Worm (Caenorhabditis elegans) whole organism, midembryonic: Measurements from ENCODE around the gene T18D3.1.

Experiments
- T22C8.4 ChIP-seq: fragments of 200-800 bp; sonication (Bioruptor generic); IDR thresholded peaks from 2 replicates; pipeline ENCODE4 v1.3.6; 2022; ENCODE audit warnings: missing genetic modification characterization, missing compliant biosample characterization
- cog-1 ChIP-seq: sonication (generic microtip); optimal IDR thresholded peaks from 2 replicates; lab custom pipeline; 2016; ENCODE audit warnings: missing genetic modification characterization, missing compliant biosample characterization
- flt-1 ChIP-seq: fragments of 200-800 bp; sonication (Bioruptor generic); IDR thresholded peaks from 2 replicates; pipeline ENCODE4 v1.3.6; 2022; ENCODE audit warnings: missing genetic modification characterization, missing compliant biosample characterization
- klf-2 ChIP-seq: fragments of 200-800 bp; sonication (Bioruptor generic); conservative IDR thresholded peaks from 2 replicates; pipeline ENCODE4 v1.3.6; 2022; ENCODE audit warnings: missing genetic modification reagents, missing genetic modification characterization, missing compliant biosample characterization
- med-1 ChIP-seq: sonication (generic microtip); optimal IDR thresholded peaks from 2 replicates; lab custom pipeline; 2017; ENCODE audit warnings: missing genetic modification characterization, mild to moderate bottlenecking, missing compliant biosample characterization, antibody characterized with exemption, missing genetic modification reagents; ENCODE audit not compliant: insufficient read depth
- ref-1 ChIP-seq: fragments of 200-800 bp; sonication (Bioruptor generic); conservative IDR thresholded peaks from 2 replicates; pipeline ENCODE4 v1.3.6; 2022; ENCODE audit warnings: missing genetic modification reagents, missing genetic modification characterization, missing compliant biosample characterization
- tab-1 ChIP-seq: fragments of 200-800 bp; sonication (Bioruptor generic); IDR thresholded peaks from 2 replicates; pipeline ENCODE4 v1.3.6; 2022; ENCODE audit warnings: missing genetic modification characterization, missing compliant biosample characterization
- ztf-23 ChIP-seq: fragments of 200-800 bp; sonication (Bioruptor generic); IDR thresholded peaks from 2 replicates; pipeline ENCODE4 v1.3.6; 2022; ENCODE audit warnings: missing genetic modification reagents, missing genetic modification characterization, missing compliant biosample characterization
- ztf-29 ChIP-seq: fragments of 200-800 bp; sonication (Bioruptor generic); IDR thresholded peaks from 2 replicates; pipeline ENCODE4 v1.3.6; 2022; ENCODE audit warnings: missing genetic modification reagents, missing genetic modification characterization, missing compliant biosample characterization

The T18D3.1 gene

DNA sequence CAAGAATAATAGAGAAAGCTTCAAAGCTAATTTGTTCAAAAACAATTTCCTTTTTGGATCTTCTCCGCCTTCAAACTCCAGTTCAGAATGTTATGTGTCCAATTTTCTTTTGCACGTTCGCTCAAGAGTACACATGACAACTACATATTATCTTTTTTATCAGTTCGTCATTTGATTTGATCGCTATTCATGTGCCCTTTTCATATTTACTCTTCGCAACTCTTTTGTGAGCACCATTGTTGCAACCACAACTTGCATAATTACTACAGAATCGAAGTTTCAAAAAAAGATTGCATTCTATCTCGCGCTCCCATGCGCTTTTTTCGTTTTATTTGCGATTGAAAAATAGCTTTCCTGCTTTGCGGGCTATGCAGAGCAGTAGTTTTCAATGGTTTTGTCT is 19.3 kb upstream of the T18D3.1 start:
- TF ChIP-seq klf-2 (GFP tag; lab: Robert Waterston, UW) = no peak
- no peak for TF ChIP-seq cog-1 (tag; lab: Kevin White, UChicago)
- TF ChIP-seq ref-1 = no peak
- TF ChIP-seq T22C8.4 = no peak
- no peak for TF ChIP-seq med-1 (GFP tag; lab: Kevin White, UChicago)

ce11 chrX:12436486-12436885 is 18.1 kb upstream of the T18D3.1 start:
- TF ChIP-seq klf-2 (GFP tag; lab: Robert Waterston, UW) (no peak), ztf-29 (GFP tag; lab: Robert Waterston, UW) (no peak), ztf-23 (GFP tag; lab: Robert Waterston, UW) (no peak), T22C8.4 (no peak), ref-1 (no peak), cog-1 (tag; lab: Kevin White, UChicago) (no peak), med-1 (GFP tag; lab: Kevin White, UChicago) (no peak), tab-1 (GFP tag; lab: Robert Waterston, UW) (no peak), flt-1 (GFP tag; lab: Robert Waterston, UW) (no peak)

DNA sequence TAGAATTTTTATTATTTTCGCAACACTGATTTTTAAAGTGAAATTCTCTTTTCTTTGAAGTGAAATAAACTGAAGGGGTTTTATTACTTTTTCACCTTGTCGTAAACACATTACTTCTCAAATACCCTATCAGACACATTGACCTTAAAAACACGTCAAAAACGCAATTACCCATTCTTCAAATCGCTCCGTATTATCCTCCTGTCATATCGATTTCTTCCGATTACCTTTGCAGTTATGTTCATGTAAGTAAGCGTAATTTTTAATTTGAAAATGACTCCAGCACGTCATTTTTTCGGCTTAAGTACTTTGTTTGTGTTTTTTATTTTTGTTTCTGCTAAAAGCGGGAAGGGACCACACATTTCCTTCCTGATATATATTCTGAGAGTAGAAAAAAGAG is 16.3 kb upstream of the T18D3.1 start:
- TF ChIP-seq tab-1 (GFP tag; lab: Robert Waterston, UW) = no peak
- TF ChIP-seq ref-1 = no peak
- no peak for TF ChIP-seq flt-1 (GFP tag; lab: Robert Waterston, UW)
- TF ChIP-seq ztf-23 (GFP tag; lab: Robert Waterston, UW) = no peak
- no peak for TF ChIP-seq med-1 (GFP tag; lab: Kevin White, UChicago)
- TF ChIP-seq ztf-29 (GFP tag; lab: Robert Waterston, UW) = no peak

- no peak for TF ChIP-seq med-1 (GFP tag; lab: Kevin White, UChicago)
These were observed 14.4 kb upstream of the T18D3.1 start for ce11 chrX:12439998-12440722.

ce11 chrX:12444423-12444822 is 10.1 kb upstream of the T18D3.1 start:
- TF ChIP-seq tab-1 (GFP tag; lab: Robert Waterston, UW) (no peak), ztf-29 (GFP tag; lab: Robert Waterston, UW) (no peak), cog-1 (tag; lab: Kevin White, UChicago) (no peak), med-1 (GFP tag; lab: Kevin White, UChicago) (no peak), flt-1 (GFP tag; lab: Robert Waterston, UW) (no peak), T22C8.4 (no peak), ztf-23 (GFP tag; lab: Robert Waterston, UW) (no peak), ref-1 (no peak), klf-2 (GFP tag; lab: Robert Waterston, UW) (no peak)

DNA sequence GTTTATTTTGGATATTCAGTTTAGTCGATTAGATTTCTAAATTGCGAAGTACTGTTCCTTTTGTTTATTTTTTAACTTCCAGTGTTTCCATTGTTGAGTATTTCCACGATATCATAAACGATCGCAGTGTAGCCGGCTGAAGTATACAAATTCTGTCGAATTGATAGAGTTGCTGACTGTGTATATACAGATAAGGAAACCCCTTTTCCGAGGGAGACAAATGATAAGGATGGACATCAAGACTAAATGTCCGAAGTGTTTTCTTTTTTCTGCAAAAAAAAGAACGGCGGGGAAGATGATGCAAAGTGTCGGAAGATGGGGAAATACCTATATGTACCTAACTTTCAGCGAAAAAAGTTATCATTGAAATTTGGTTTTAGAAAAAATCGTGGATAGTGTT is 8.0 kb upstream of the T18D3.1 start:
- no peak for TF ChIP-seq cog-1 (tag; lab: Kevin White, UChicago)
- no peak for TF ChIP-seq med-1 (GFP tag; lab: Kevin White, UChicago)
- no peak for TF ChIP-seq klf-2 (GFP tag; lab: Robert Waterston, UW)
- no peak for TF ChIP-seq ztf-23 (GFP tag; lab: Robert Waterston, UW)
- no peak for TF ChIP-seq ref-1
- TF ChIP-seq flt-1 (GFP tag; lab: Robert Waterston, UW) = no peak
- TF ChIP-seq tab-1 (GFP tag; lab: Robert Waterston, UW) = no peak
- TF ChIP-seq ztf-29 (GFP tag; lab: Robert Waterston, UW) = no peak
- no peak for TF ChIP-seq T22C8.4

- TF ChIP-seq cog-1 (tag; lab: Kevin White, UChicago) (no peak), tab-1 (GFP tag; lab: Robert Waterston, UW) (no peak), klf-2 (GFP tag; lab: Robert Waterston, UW) (0 out of 2 replicates have a peak, but pooled peaks have one; percentile 23)
These were observed 5.1 kb upstream of the T18D3.1 start, which contains the start of gene T18D3.6 for ce11 chrX:12449262-12449942. TSS of gene T18D3.6 (plus strand) at chrX:12449892.

ce11 chrX:12451258-12451657 is 3.3 kb upstream of the T18D3.1 start:
- TF ChIP-seq flt-1 (GFP tag; lab: Robert Waterston, UW) = no peak
- no peak for TF ChIP-seq med-1 (GFP tag; lab: Kevin White, UChicago)
- no peak for TF ChIP-seq T22C8.4
- no peak for TF ChIP-seq cog-1 (tag; lab: Kevin White, UChicago)
- TF ChIP-seq ztf-29 (GFP tag; lab: Robert Waterston, UW) = no peak
- TF ChIP-seq tab-1 (GFP tag; lab: Robert Waterston, UW) = no peak
- TF ChIP-seq ref-1 = no peak
- no peak for TF ChIP-seq ztf-23 (GFP tag; lab: Robert Waterston, UW)
- no peak for TF ChIP-seq klf-2 (GFP tag; lab: Robert Waterston, UW)

ce11 chrX:12452143-12452570 is 2.4 kb upstream of the T18D3.1 start:
- 0 out of 2 replicates have a peak, but pooled peaks have one; percentile 28 for TF ChIP-seq flt-1 (GFP tag; lab: Robert Waterston, UW)
- 0 out of 2 replicates have a peak, but pooled peaks have one; percentile 24 for TF ChIP-seq ztf-29 (GFP tag; lab: Robert Waterston, UW)
- no peak for TF ChIP-seq ref-1
- TF ChIP-seq cog-1 (tag; lab: Kevin White, UChicago) = peak; percentile 30
- no peak for TF ChIP-seq T22C8.4
- TF ChIP-seq ztf-23 (GFP tag; lab: Robert Waterston, UW) = no peak

DNA sequence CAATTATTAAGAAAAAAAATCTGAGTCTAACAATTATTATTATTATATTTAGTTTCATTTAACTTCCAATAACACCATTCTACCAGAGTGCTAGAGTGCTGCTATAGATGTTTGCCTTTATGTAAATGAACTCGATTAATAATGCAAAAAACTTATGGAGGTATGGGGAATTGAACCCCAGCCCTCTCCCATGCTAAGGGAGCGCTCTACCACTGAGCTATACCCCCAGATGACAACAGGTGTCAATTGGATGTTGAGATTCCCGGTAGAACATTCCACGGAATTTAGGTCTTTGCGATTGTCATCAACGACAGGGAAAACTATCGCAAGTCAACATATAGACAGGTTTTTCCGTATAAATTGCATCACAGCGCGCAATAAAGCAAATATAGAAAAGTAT is 3.5 kb downstream of the T18D3.1 start:
- TF ChIP-seq med-1 (GFP tag; lab: Kevin White, UChicago) (peak; percentile 31), ztf-29 (GFP tag; lab: Robert Waterston, UW) (peak; percentile 52; the same call in 1 of the 2 replicates), cog-1 (tag; lab: Kevin White, UChicago) (peak; percentile 62), ref-1 (peak; percentile 52; the same call in 1 of the 2 replicates), T22C8.4 (peak; percentile 79), ztf-23 (GFP tag; lab: Robert Waterston, UW) (peak; percentile 81), klf-2 (GFP tag; lab: Robert Waterston, UW) (peak; percentile 70), flt-1 (GFP tag; lab: Robert Waterston, UW) (peak; percentile 93), tab-1 (GFP tag; lab: Robert Waterston, UW) (peak; percentile 87)
